Fruit fly (Drosophila melanogaster) whole organism, pupa: ENCODE measurements around the gene CG17108.

Source experiments
- CG12605 ChIP-seq: fragments of 200-800 bp; sonication (Bioruptor generic); IDR thresholded peaks from 2 replicates; pipeline ENCODE4 v1.3.6; 2022; ENCODE audit warnings: missing biosample characterization, missing genetic modification characterization
- CG17806 ChIP-seq: fragments of 200-800 bp; sonication (Bioruptor generic); optimal IDR thresholded peaks from 2 replicates; lab custom pipeline; 2018; ENCODE audit warnings: missing biosample characterization, mild to moderate bottlenecking, missing genetic modification characterization, moderate library complexity
- CG34367 ChIP-seq: fragments of 200-800 bp; sonication (Bioruptor generic); optimal IDR thresholded peaks from 2 replicates; lab custom pipeline; 2018; ENCODE audit warnings: missing biosample characterization, mild to moderate bottlenecking, missing genetic modification characterization
- CG8301 ChIP-seq: fragments of 200-800 bp; sonication (Bioruptor generic); optimal IDR thresholded peaks from 2 replicates; lab custom pipeline; 2018; ENCODE audit warnings: missing biosample characterization, mild to moderate bottlenecking, missing genetic modification characterization
- CG9948 ChIP-seq: fragments of 200-800 bp; sonication (Bioruptor generic); optimal IDR thresholded peaks from 2 replicates; lab custom pipeline; 2018; ENCODE audit warnings: missing biosample characterization, mild to moderate bottlenecking, missing genetic modification characterization, moderate library complexity
- EcR ChIP-seq: fragments of 200-800 bp; sonication (Bioruptor generic); optimal IDR thresholded peaks from 3 replicates; lab custom pipeline; 2019; ENCODE audit warnings: missing biosample characterization, missing genetic modification characterization, mild to moderate bottlenecking, moderate library complexity, missing genetic modification reagents
- Pif1A ChIP-seq: fragments of 200-800 bp; sonication (Bioruptor generic); optimal IDR thresholded peaks from 3 replicates; lab custom pipeline; 2016; ENCODE audit warnings: missing biosample characterization, missing genetic modification characterization
- Snoo ChIP-seq: fragments of 200-800 bp; sonication (Bioruptor generic); optimal IDR thresholded peaks from 3 replicates; lab custom pipeline; 2017; ENCODE audit warnings: missing biosample characterization, mild to moderate bottlenecking, missing genetic modification characterization, inconsistent platforms

dm6 chr2L:10711221-10711620, 17.3 kb upstream of the CG17108 start:
- TF ChIP-seq EcR (GFP tag; lab: Kevin White, UChicago) = no peak
- no peak for TF ChIP-seq CG8301
- TF ChIP-seq CG9948 (tag; lab: Kevin White, UChicago) = no peak
- no peak for TF ChIP-seq Snoo
- no peak for TF ChIP-seq CG12605 (GFP tag; lab: Robert Waterston, UW)
- no peak for TF ChIP-seq CG34367
- no peak for TF ChIP-seq CG17806 (tag; lab: Kevin White, UChicago)
- TF ChIP-seq Pif1A (GFP tag; lab: Kevin White, UChicago) = no peak
